Fruit fly (Drosophila melanogaster): Measurements from ENCODE around the gene Cph.

The Cph gene

DNA sequence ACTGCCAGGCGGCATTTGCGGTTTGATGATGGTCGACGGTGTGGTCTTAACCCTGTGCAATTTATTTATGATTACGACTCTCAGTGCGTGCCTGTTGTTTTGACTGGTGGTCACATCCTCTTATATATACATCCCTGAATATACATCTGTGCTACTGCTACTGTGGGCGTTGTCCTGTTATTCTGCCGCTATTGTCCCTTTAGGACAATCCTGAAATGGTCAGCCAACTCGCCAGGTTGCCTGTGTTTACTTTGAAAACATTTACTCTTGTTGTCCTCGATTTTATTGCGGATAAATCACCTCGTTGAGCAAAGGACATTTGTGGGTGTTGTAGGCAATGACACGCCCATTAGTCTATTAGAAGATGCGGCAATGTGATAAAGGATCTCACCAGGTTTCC lies 83.6 kb downstream of the Cph start:
- TF ChIP-seq CG7045 (GFP tag; optimal IDR thresholded peaks at IDR 0.05) (no peak), pad (GFP tag; optimal IDR thresholded peaks at IDR 0.05) (no peak), kay (GFP tag; ENCODE audit: borderline replicate concordance) (no peak), bab1 (GFP tag; optimal IDR thresholded peaks at IDR 0.05) (no peak), cnc (optimal IDR thresholded peaks at IDR 0.05) (no peak), CG7101 (tag; optimal IDR thresholded peaks at IDR 0.05) (no peak), CG1620 (GFP tag; optimal IDR thresholded peaks at IDR 0.05) (no peak)

DNA sequence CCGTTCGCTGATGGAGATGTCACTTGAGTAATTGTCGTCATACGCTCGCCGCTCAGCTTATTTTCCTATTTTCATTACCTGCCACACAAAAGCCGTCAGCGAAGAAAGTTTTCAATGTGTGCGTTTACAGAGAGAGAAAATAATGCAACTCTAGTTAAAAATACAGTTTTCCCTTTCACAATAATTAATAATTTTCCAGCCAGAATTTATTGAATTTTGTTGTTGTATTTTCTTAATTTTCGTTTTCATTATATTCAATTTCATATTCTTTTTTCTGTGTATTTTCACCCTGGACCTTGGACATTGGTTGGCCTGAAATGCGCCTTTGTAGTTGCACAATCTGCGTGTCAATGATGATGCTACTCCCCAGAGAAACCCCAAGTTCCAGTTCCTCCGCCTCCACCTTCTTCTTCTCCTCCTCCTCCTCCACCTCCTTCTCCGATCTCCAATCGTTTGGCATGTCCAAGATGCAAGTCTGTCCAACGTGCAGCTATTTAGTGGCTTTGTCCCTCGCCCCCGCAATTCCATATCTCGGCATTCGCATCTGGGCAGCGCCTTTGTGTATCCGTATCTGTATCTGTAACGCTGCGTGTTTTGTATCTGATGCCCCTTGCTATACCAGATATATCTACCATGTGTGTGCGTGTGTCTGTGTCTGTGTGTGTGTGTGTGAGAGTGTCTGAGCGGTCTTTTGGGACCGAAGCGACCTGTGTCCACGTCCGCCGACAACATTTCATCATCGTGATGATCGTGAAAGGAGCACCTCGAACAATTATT lies 84.8 kb downstream of the Cph start:
- no peak for TF ChIP-seq CG11617 (GFP tag; optimal IDR thresholded peaks at IDR 0.05)
- TF ChIP-seq Mnt (GFP tag; optimal IDR thresholded peaks at IDR 0.05) = no peak

DNA sequence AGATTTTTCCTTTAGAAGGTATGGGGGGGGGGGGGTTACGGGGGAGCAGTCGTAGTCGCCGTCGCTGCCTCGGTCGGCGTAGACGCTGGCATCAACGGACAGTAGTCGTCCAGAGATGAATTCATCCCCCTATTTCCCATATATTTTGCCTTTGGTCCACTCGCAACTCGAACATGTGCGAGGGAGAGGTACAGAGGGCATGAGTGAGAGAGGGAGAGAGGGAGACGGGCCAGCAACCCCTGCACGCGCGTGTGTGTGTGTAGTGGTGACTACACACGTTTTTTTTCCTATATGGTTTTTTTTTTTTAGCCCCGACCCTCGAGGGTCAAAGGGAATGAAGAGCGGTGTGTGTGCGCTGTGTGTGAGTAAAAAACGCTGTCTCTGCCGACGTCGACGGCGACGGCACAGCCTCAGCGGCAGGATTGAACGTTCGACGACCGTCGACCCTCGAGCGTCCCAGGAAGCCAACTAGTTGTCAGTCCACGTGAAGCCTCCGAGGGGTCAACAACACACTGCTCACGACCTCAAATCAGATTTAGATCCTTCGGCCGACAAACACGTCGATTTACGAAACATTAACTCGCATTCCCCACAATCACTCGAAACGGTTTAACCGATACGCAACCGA lies 88.6 kb downstream of the Cph start:
- TF ChIP-seq CG5204 (GFP tag; optimal IDR thresholded peaks at IDR 0.05) = no peak
- TF ChIP-seq Crg-1 (GFP tag; optimal IDR thresholded peaks at IDR 0.05) = no peak
- no peak for TF ChIP-seq CG7045 (GFP tag; optimal IDR thresholded peaks at IDR 0.05)
- no peak for TF ChIP-seq Hr96 (GFP tag; optimal IDR thresholded peaks at IDR 0.05)
- no peak for TF ChIP-seq ovo (GFP tag; optimal IDR thresholded peaks at IDR 0.05)
- no peak for TF ChIP-seq CG33017 (tag; optimal IDR thresholded peaks at IDR 0.05)
- TF ChIP-seq cnc (optimal IDR thresholded peaks at IDR 0.05) = no peak
- no peak for TF ChIP-seq CG1620 (GFP tag; optimal IDR thresholded peaks at IDR 0.05)
- no peak for TF ChIP-seq pad (GFP tag; optimal IDR thresholded peaks at IDR 0.05)
- TF ChIP-seq kay (GFP tag; ENCODE audit: borderline replicate concordance) = no peak
- TF ChIP-seq tj (GFP tag; optimal IDR thresholded peaks at IDR 0.05) = no peak
- TF ChIP-seq Clk (GFP tag; optimal IDR thresholded peaks at IDR 0.05) = no peak
- no peak for TF ChIP-seq cic (GFP tag; optimal IDR thresholded peaks at IDR 0.05)
- TF ChIP-seq Mnt (GFP tag; optimal IDR thresholded peaks at IDR 0.05) = no peak
- TF ChIP-seq CG12768 (GFP tag; optimal IDR thresholded peaks at IDR 0.05) = no peak
- no peak for TF ChIP-seq bab1 (GFP tag; optimal IDR thresholded peaks at IDR 0.05)
- TF ChIP-seq CG11617 (GFP tag; optimal IDR thresholded peaks at IDR 0.05) = no peak
- TF ChIP-seq CG7101 (tag; optimal IDR thresholded peaks at IDR 0.05) = no peak
- TF ChIP-seq toe (GFP tag; optimal IDR thresholded peaks at IDR 0.05) = no peak

DNA sequence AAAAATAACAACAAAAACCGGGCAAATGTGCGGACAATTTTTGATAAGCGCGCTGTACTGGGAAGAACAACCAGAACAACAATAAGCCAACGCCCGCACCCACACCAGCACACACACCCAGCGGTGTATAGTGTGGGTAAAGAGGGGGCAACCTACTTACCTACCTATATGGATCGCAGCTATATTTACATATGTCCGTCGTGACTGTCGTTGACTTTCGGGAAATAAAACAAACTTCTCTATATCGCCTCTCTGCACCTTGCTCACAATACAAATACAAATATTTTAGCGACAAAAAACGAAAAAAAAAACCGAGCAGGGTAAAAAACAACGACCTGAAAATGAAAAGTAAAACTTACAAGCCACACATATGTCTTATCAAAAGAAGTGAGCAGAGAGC lies 89.8 kb downstream of the Cph start:
- TF ChIP-seq CG7045 (GFP tag; optimal IDR thresholded peaks at IDR 0.05) (no peak), tj (GFP tag; optimal IDR thresholded peaks at IDR 0.05) (no peak), cic (GFP tag; optimal IDR thresholded peaks at IDR 0.05) (peak; percentile 9), Crg-1 (GFP tag; optimal IDR thresholded peaks at IDR 0.05) (no peak), CG5204 (GFP tag; optimal IDR thresholded peaks at IDR 0.05) (no peak), Hr96 (GFP tag; optimal IDR thresholded peaks at IDR 0.05) (peak; percentile 11), CG7101 (tag; optimal IDR thresholded peaks at IDR 0.05) (peak; percentile 8), toe (GFP tag; optimal IDR thresholded peaks at IDR 0.05) (no peak)

DNA sequence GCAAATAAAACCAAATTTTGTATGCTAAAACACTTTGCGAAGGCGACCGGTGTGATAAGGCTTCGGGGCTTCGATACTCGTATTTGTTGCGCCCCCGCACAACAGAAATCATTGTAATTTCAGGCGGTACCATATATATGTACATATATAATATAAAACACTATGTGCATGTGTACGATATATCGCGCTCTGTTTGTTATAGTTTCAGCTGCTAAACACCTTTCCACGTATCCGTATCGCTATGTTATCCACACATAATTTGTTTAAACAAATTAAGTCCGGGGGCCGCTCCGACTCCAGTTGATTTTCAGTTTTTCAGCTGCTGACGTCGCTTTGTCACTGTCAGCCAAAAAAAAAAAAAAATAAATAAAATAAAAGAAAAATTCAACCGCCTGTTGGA lies 91.1 kb downstream of the Cph start:
- no peak for TF ChIP-seq Clk (GFP tag; optimal IDR thresholded peaks at IDR 0.05)
- no peak for TF ChIP-seq pad (GFP tag; optimal IDR thresholded peaks at IDR 0.05)
- TF ChIP-seq CG5204 (GFP tag; optimal IDR thresholded peaks at IDR 0.05) = no peak
- TF ChIP-seq ovo (GFP tag; optimal IDR thresholded peaks at IDR 0.05) = no peak
- TF ChIP-seq kay (GFP tag; ENCODE audit: borderline replicate concordance) = no peak
- no peak for TF ChIP-seq toe (GFP tag; optimal IDR thresholded peaks at IDR 0.05)
- TF ChIP-seq CG12768 (GFP tag; optimal IDR thresholded peaks at IDR 0.05) = no peak
- no peak for TF ChIP-seq Mnt (GFP tag; optimal IDR thresholded peaks at IDR 0.05)

DNA sequence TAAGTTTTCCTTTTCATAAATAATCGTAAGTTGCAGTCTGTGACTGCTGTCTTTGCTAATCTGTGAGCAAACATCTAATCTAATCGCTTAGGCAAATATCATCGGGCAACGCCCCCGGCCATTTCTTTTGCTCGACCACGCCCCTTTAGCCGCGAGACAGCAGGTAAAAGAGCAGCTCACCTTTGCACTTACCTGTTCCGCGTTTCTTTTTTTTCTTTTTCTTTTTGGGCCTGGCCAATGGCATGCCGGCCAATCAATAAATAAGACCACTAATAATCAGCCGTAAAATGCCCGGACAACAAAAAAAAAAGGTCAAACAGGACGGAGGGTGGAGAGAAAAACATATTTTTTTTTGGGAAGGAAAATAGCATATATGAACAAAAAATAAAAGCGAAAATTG lies 93.1 kb downstream of the Cph start:
- no peak for TF ChIP-seq cic (GFP tag; optimal IDR thresholded peaks at IDR 0.05)

DNA sequence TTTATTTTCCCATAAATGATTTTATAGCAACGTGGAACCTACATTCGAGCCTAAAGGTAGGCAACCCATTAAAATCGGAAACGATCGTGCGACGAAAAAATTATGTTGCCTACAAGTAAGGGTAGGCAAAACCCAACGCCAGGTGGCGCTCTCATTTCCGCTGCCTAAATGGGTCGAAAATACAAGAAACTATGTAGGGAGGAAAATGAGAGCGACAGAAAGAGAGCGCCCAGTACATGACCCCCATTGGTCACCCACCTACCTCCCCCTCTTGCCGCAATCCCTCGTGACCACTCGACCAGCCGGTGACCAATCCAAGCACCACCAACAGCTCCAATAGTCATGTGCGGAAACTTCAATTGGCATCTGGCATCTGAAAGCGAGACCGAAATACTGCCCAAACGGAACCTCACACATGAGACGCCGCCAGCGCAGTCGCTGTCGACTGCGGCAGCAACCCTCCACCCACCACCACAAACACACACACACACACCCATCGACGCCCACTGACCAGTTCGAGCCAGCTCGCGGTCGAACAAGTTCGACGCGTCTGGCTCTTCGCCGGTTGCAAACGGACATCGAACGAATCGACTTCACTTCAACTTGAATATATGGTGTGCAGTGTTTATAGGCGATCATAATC lies 104.6 kb downstream of the Cph start:
- TF ChIP-seq CG14711 (tag; optimal IDR thresholded peaks at IDR 0.05) (no peak), cic (GFP tag; optimal IDR thresholded peaks at IDR 0.05) (no peak), CG33017 (tag; optimal IDR thresholded peaks at IDR 0.05) (no peak), Hr96 (GFP tag; optimal IDR thresholded peaks at IDR 0.05) (peak; percentile 69), CG7101 (tag; optimal IDR thresholded peaks at IDR 0.05) (peak; percentile 37), cnc (optimal IDR thresholded peaks at IDR 0.05) (no peak), toe (GFP tag; optimal IDR thresholded peaks at IDR 0.05) (peak; percentile 2), Clk (GFP tag; optimal IDR thresholded peaks at IDR 0.05) (no peak), kay (GFP tag; ENCODE audit: borderline replicate concordance) (no peak), Mnt (GFP tag; optimal IDR thresholded peaks at IDR 0.05) (peak; percentile 6), Crg-1 (GFP tag; optimal IDR thresholded peaks at IDR 0.05) (peak; percentile 17), bab1 (GFP tag; optimal IDR thresholded peaks at IDR 0.05) (peak; percentile 86), CG11617 (GFP tag; optimal IDR thresholded peaks at IDR 0.05) (no peak), pad (GFP tag; optimal IDR thresholded peaks at IDR 0.05) (peak; percentile 13), tj (GFP tag; optimal IDR thresholded peaks at IDR 0.05) (no peak), CG1620 (GFP tag; optimal IDR thresholded peaks at IDR 0.05) (peak; percentile 48), CG12768 (GFP tag; optimal IDR thresholded peaks at IDR 0.05) (no peak), CG7045 (GFP tag; optimal IDR thresholded peaks at IDR 0.05) (no peak), CG5204 (GFP tag; optimal IDR thresholded peaks at IDR 0.05) (no peak), ovo (GFP tag; optimal IDR thresholded peaks at IDR 0.05) (peak; percentile 4)
